Fruit fly (Drosophila melanogaster) Kc167 (cell line): ENCODE measurements around the gene CG46280.

Experiments
- Myc ChIP-seq: fragments of >200 bp; optimal IDR thresholded peaks from 2 replicates; lab custom pipeline; 2017; ENCODE audit warnings: missing external identifiers
- Sin3A ChIP-seq: fragments of >200 bp; optimal IDR thresholded peaks from 2 replicates; lab custom pipeline; 2018; ENCODE audit warnings: missing external identifiers
- h ChIP-seq: fragments of >200 bp; optimal IDR thresholded peaks from 3 replicates; lab custom pipeline; 2018; ENCODE audit warnings: missing external identifiers
- insv ChIP-seq: fragments of >200 bp; optimal IDR thresholded peaks from 3 replicates; lab custom pipeline; 2018; ENCODE audit warnings: missing external identifiers
- psq ChIP-seq: fragments of >200 bp; optimal IDR thresholded peaks from 2 replicates; lab custom pipeline; 2017; ENCODE audit warnings: missing external identifiers
- ttk ChIP-seq: sonication (Bioruptor generic); optimal IDR thresholded peaks from 2 replicates; lab custom pipeline; 2017; ENCODE audit warnings: missing external identifiers

- TF ChIP-seq insv (lab: Kevin White, UChicago), result no peak
- TF ChIP-seq psq (lab: Kevin White, UChicago), result no peak
- no peak for TF ChIP-seq h
- no peak for TF ChIP-seq ttk (lab: Kevin White, UChicago)
- TF ChIP-seq Myc (lab: Kevin White, UChicago), result no peak
- no peak for TF ChIP-seq Sin3A (lab: Kevin White, UChicago)
Measured at dm6 chr3R:13018995-13019394, 11.5 kb downstream of the CG46280 start.
